Fruit fly (Drosophila melanogaster) whole organism: ENCODE measurements around the gene galectin.

Experiments used
- CG8478 ChIP-seq: fragments of >200 bp; optimal IDR thresholded peaks from 2 replicates; lab custom pipeline; 2018; ENCODE audit warnings: inconsistent platforms
- Dll ChIP-seq: fragments of >200 bp; optimal IDR thresholded peaks from 2 replicates; lab custom pipeline; 2017
- EcR ChIP-seq, 2 experiments: fragments of >200 bp; optimal IDR thresholded peaks; 2 replicates each; lab custom pipeline; 2017; ENCODE audit warnings: missing biosample characterization in 2 of 2, missing genetic modification characterization in 2 of 2, missing genetic modification reagents in 2 of 2
- pan ChIP-seq: fragments of >200 bp; optimal IDR thresholded peaks from 2 replicates; lab custom pipeline; 2017
- psq ChIP-seq: fragments of >200 bp; optimal IDR thresholded peaks from 2 replicates; lab custom pipeline; 2017
- usp ChIP-seq: fragments of >200 bp; optimal IDR thresholded peaks from 2 replicates; lab custom pipeline; 2017; ENCODE audit warnings: missing biosample characterization, missing genetic modification characterization, mixed read lengths

Gene galectin

dm6 chr2L:90081-90480 lies 18.5 kb downstream of the galectin start:
- TF ChIP-seq Dll (lab: Kevin White, UChicago) = no peak
- no peak for TF ChIP-seq CG8478 (lab: Kevin White, UChicago)
- TF ChIP-seq EcR (GFP tag; optimal IDR thresholded peaks at IDR 0.05; lab: Kevin White, UChicago) = no peak
- no peak for TF ChIP-seq pan (lab: Kevin White, UChicago)
- TF ChIP-seq usp (GFP tag; lab: Kevin White, UChicago) = no peak
- TF ChIP-seq psq (lab: Kevin White, UChicago) = no peak

- TF ChIP-seq Dll (lab: Kevin White, UChicago) = no peak
- TF ChIP-seq EcR (GFP tag; optimal IDR thresholded peaks at IDR 0.05; lab: Kevin White, UChicago) = no peak
- TF ChIP-seq pan (lab: Kevin White, UChicago) = no peak
- TF ChIP-seq psq (lab: Kevin White, UChicago) = no peak
- no peak for TF ChIP-seq CG8478 (lab: Kevin White, UChicago)
- TF ChIP-seq usp (GFP tag; lab: Kevin White, UChicago) = no peak
Observed at dm6 chr2L:91333-91732, 19.8 kb downstream of the galectin start.

dm6 chr2L:91830-92229 lies 20.3 kb downstream of the galectin start:
- TF ChIP-seq Dll (lab: Kevin White, UChicago) (no peak), pan (lab: Kevin White, UChicago) (no peak), usp (GFP tag; lab: Kevin White, UChicago) (no peak), CG8478 (lab: Kevin White, UChicago) (no peak), psq (lab: Kevin White, UChicago) (no peak), EcR (GFP tag; optimal IDR thresholded peaks at IDR 0.05; lab: Kevin White, UChicago) (no peak)

dm6 chr2L:92993-93392 lies 21.4 kb downstream of the galectin start:
- no peak for TF ChIP-seq psq (lab: Kevin White, UChicago)
- TF ChIP-seq pan (lab: Kevin White, UChicago) = no peak
- no peak for TF ChIP-seq EcR (GFP tag; optimal IDR thresholded peaks at IDR 0.05; lab: Kevin White, UChicago)
- TF ChIP-seq usp (GFP tag; lab: Kevin White, UChicago) = no peak
- no peak for TF ChIP-seq Dll (lab: Kevin White, UChicago)
- no peak for TF ChIP-seq CG8478 (lab: Kevin White, UChicago)

dm6 chr2L:94096-94495 lies 22.5 kb downstream of the galectin start:
- TF ChIP-seq pan (lab: Kevin White, UChicago) = no peak
- no peak for TF ChIP-seq EcR (GFP tag; optimal IDR thresholded peaks at IDR 0.05; lab: Kevin White, UChicago)
- TF ChIP-seq usp (GFP tag; lab: Kevin White, UChicago) = no peak
- TF ChIP-seq psq (lab: Kevin White, UChicago) = no peak
- TF ChIP-seq CG8478 (lab: Kevin White, UChicago) = no peak
- TF ChIP-seq Dll (lab: Kevin White, UChicago) = no peak

- TF ChIP-seq EcR (GFP tag; optimal IDR thresholded peaks at IDR 0.05; lab: Kevin White, UChicago) = no peak
- no peak for TF ChIP-seq Dll (lab: Kevin White, UChicago)
- TF ChIP-seq psq (lab: Kevin White, UChicago) = no peak
- no peak for TF ChIP-seq CG8478 (lab: Kevin White, UChicago)
- TF ChIP-seq pan (lab: Kevin White, UChicago) = no peak
- no peak for TF ChIP-seq usp (GFP tag; lab: Kevin White, UChicago)
Observed at dm6 chr2L:94639-95059, 23.1 kb downstream of the galectin start, which contains the start of gene Zir. Gene Zir (plus strand): TSS chr2L:94739.

dm6 chr2L:102161-102761 lies 30.7 kb downstream of the galectin start, which contains the start of gene Creld:
Gene Creld (plus strand): TSS chr2L:102380.
- TF ChIP-seq usp (GFP tag; lab: Kevin White, UChicago) (no peak), psq (lab: Kevin White, UChicago) (no peak), Dll (lab: Kevin White, UChicago) (no peak), CG8478 (lab: Kevin White, UChicago) (no peak), EcR (GFP tag; optimal IDR thresholded peaks at IDR 0.05; lab: Kevin White, UChicago) (no peak), pan (lab: Kevin White, UChicago) (no peak)

dm6 chr2L:106540-106939 lies 35.0 kb downstream of the galectin start, which contains the start of the genes Nhe1 and Sam-S:
Gene Nhe1 (minus strand): TSS chr2L:106732.
Gene Sam-S (plus strand): TSS chr2L:106903.
- TF ChIP-seq pan (lab: Kevin White, UChicago) (no peak), usp (GFP tag; lab: Kevin White, UChicago) (no peak), psq (lab: Kevin White, UChicago) (no peak), EcR (GFP tag; optimal IDR thresholded peaks at IDR 0.05; lab: Kevin White, UChicago) (no peak), Dll (lab: Kevin White, UChicago) (no peak), CG8478 (lab: Kevin White, UChicago) (no peak)

dm6 chr2L:107032-107431 lies 35.5 kb downstream of the galectin start:
- TF ChIP-seq pan (lab: Kevin White, UChicago) (no peak), CG8478 (lab: Kevin White, UChicago) (no peak)

- TF ChIP-seq EcR (GFP tag; optimal IDR thresholded peaks at IDR 0.05; lab: Kevin White, UChicago) = no peak
- TF ChIP-seq Dll (lab: Kevin White, UChicago) = no peak
- TF ChIP-seq psq (lab: Kevin White, UChicago) = no peak
- no peak for TF ChIP-seq CG8478 (lab: Kevin White, UChicago)
- TF ChIP-seq pan (lab: Kevin White, UChicago) = no peak
- TF ChIP-seq usp (GFP tag; lab: Kevin White, UChicago) = no peak
Observed at dm6 chr2L:107476-108436, 36.2 kb downstream of the galectin start.
